Worm (Caenorhabditis elegans) whole organism, mixed stage, embryonic: ENCODE results near the gene gpr-1.

Experiments used
- blmp-1 ChIP-seq: fragments of 150-350 bp; optimal IDR thresholded peaks from 2 replicates; lab custom pipeline; 2014; ENCODE audit warnings: missing biosample characterization, missing genetic modification characterization
- elt-1 ChIP-seq: sonication (generic microtip); optimal IDR thresholded peaks from 2 replicates; lab custom pipeline; 2017; ENCODE audit warnings: missing genetic modification characterization, mild to moderate bottlenecking, missing compliant biosample characterization, antibody characterized with exemption, moderate library complexity, borderline replicate concordance; ENCODE audit not compliant: insufficient read depth
- elt-3 ChIP-seq: fragments of 150-350 bp; optimal IDR thresholded peaks from 2 replicates; lab custom pipeline; 2014; ENCODE audit warnings: missing biosample characterization, missing genetic modification characterization
- flh-1 ChIP-seq: fragments of 200-800 bp; sonication (Bioruptor generic); optimal IDR thresholded peaks from 2 replicates; lab custom pipeline; 2018; ENCODE audit warnings: mild to moderate bottlenecking, missing genetic modification characterization, moderate library complexity, missing compliant biosample characterization
- lin-13 ChIP-seq: fragments of 150-350 bp; optimal IDR thresholded peaks from 2 replicates; lab custom pipeline; 2014; ENCODE audit warnings: missing biosample characterization, missing genetic modification characterization
- lsy-2 ChIP-seq: fragments of 150-350 bp; optimal IDR thresholded peaks from 2 replicates; lab custom pipeline; 2014; ENCODE audit warnings: missing biosample characterization, missing genetic modification characterization
- mls-2 ChIP-seq: sonication (generic microtip); optimal IDR thresholded peaks from 2 replicates; lab custom pipeline; 2016; ENCODE audit warnings: mild to moderate bottlenecking, missing genetic modification characterization, moderate library complexity, missing compliant biosample characterization
- nhr-76 ChIP-seq: sonication (generic microtip); optimal IDR thresholded peaks from 2 replicates; lab custom pipeline; 2017; ENCODE audit warnings: missing biosample characterization, missing genetic modification characterization
- pha-4 ChIP-seq: fragments of 150-350 bp; optimal IDR thresholded peaks from 2 replicates; lab custom pipeline; 2018; ENCODE audit warnings: missing biosample characterization, missing genetic modification reagents, missing genetic modification characterization
- snpc-4 ChIP-seq: fragments of 150-350 bp; optimal IDR thresholded peaks from 2 replicates; lab custom pipeline; 2014; ENCODE audit warnings: missing biosample characterization, missing genetic modification characterization
- unc-39 ChIP-seq: fragments of 150-350 bp; optimal IDR thresholded peaks from 2 replicates; lab custom pipeline; 2014; ENCODE audit warnings: missing biosample characterization, missing genetic modification characterization
- ztf-11 ChIP-seq: fragments of 150-350 bp; optimal IDR thresholded peaks from 2 replicates; lab custom pipeline; 2014; ENCODE audit warnings: missing biosample characterization, missing genetic modification characterization

DNA sequence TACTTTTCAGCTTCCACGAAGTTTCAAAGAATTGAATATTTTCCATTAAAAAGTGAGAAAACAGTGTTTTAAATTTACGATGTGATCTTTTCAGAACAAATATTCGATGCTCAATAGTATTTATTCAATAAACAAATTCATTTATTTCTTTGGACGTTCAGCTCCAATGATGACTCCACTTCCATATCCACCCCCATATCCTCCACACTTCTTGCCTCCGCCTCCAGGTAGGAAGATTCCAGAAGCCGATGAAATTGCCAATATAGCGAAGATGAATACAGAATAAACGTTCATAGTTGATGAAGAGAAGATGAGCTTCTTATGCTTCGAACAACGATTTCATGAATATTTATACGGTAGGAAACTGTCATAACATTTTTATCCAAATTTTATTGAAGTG is 39.5 kb upstream of the gpr-1 start, which contains the start of gene fip-3:
- TF ChIP-seq elt-1 (tag; lab: Kevin White, UChicago) (no peak), blmp-1 (no peak), unc-39 (no peak), lsy-2 (tag; lab: Kevin White, UChicago) (no peak), ztf-11 (tag; lab: Kevin White, UChicago) (no peak), pha-4 (no peak), flh-1 (GFP tag; lab: Kevin White, UChicago) (no peak), snpc-4 (tag; lab: Kevin White, UChicago) (no peak), nhr-76 (tag; lab: Kevin White, UChicago) (no peak), mls-2 (no peak), lin-13 (no peak), elt-3 (tag; lab: Kevin White, UChicago) (no peak)
